Fruit fly (Drosophila melanogaster) whole organism, embryonic: ENCODE results near the gene CG15641.

Experiments
- Bteb2 ChIP-seq: fragments of 200-800 bp; sonication (Bioruptor generic); optimal IDR thresholded peaks from 2 replicates; lab custom pipeline; 2016; ENCODE audit warnings: missing biosample characterization, missing genetic modification characterization
- CG10274 ChIP-seq: fragments of 200-800 bp; sonication (Bioruptor generic); optimal IDR thresholded peaks from 3 replicates; lab custom pipeline; 2017; ENCODE audit warnings: missing biosample characterization, mild to moderate bottlenecking, missing genetic modification characterization
- CG11456 ChIP-seq: fragments of 200-800 bp; sonication (Bioruptor generic); IDR thresholded peaks from 3 replicates; pipeline ENCODE4 v1.3.6; 2022; ENCODE audit warnings: missing biosample characterization, missing genetic modification characterization
- CG12155 ChIP-seq: fragments of 200-800 bp; sonication (Bioruptor generic); optimal IDR thresholded peaks from 3 replicates; lab custom pipeline; 2016; ENCODE audit warnings: missing biosample characterization, missing genetic modification characterization
- CG12744 ChIP-seq: fragments of 200-800 bp; sonication (Bioruptor generic); optimal IDR thresholded peaks from 2 replicates; lab custom pipeline; 2016; ENCODE audit warnings: missing biosample characterization, missing genetic modification characterization
- CG13424 ChIP-seq: fragments of 200-800 bp; sonication (Bioruptor generic); optimal IDR thresholded peaks from 2 replicates; lab custom pipeline; 2019; ENCODE audit warnings: missing biosample characterization, mild to moderate bottlenecking, missing genetic modification characterization, moderate library complexity
- CG13894 ChIP-seq: fragments of 200-800 bp; sonication (Bioruptor generic); optimal IDR thresholded peaks from 3 replicates; lab custom pipeline; 2018; ENCODE audit warnings: missing biosample characterization, mild to moderate bottlenecking, missing genetic modification characterization, moderate library complexity
- CG14441 ChIP-seq: fragments of 200-800 bp; sonication (Bioruptor generic); IDR thresholded peaks from 2 replicates; pipeline ENCODE4 v1.3.6; 2022; ENCODE audit warnings: missing biosample characterization, missing genetic modification characterization
- CG14860 ChIP-seq: fragments of 200-800 bp; sonication (Bioruptor generic); IDR thresholded peaks from 3 replicates; pipeline ENCODE4 v1.3.6; 2022; ENCODE audit warnings: missing biosample characterization, missing genetic modification characterization; ENCODE audit not compliant: partially characterized antibody
- CG14965 ChIP-seq: fragments of 200-800 bp; sonication (Bioruptor generic); optimal IDR thresholded peaks from 2 replicates; lab custom pipeline; 2016; ENCODE audit warnings: missing biosample characterization, missing genetic modification characterization, borderline replicate concordance
- CG15011 ChIP-seq: fragments of 200-800 bp; sonication (Bioruptor generic); optimal IDR thresholded peaks from 3 replicates; lab custom pipeline; 2018; ENCODE audit warnings: missing biosample characterization, mild to moderate bottlenecking, missing genetic modification characterization
- CG15514 ChIP-seq: fragments of 200-800 bp; sonication (Bioruptor generic); optimal IDR thresholded peaks from 3 replicates; lab custom pipeline; 2017; ENCODE audit warnings: missing biosample characterization, missing genetic modification characterization, mild to moderate bottlenecking, moderate library complexity, missing genetic modification reagents
- CG15601 ChIP-seq: fragments of 200-800 bp; sonication (Bioruptor generic); optimal IDR thresholded peaks from 3 replicates; lab custom pipeline; 2019; ENCODE audit warnings: missing biosample characterization, mild to moderate bottlenecking, missing genetic modification characterization, moderate library complexity
- CG15696 ChIP-seq: fragments of 200-800 bp; sonication (Bioruptor generic); optimal IDR thresholded peaks from 2 replicates; lab custom pipeline; 2019; ENCODE audit warnings: missing biosample characterization, mild to moderate bottlenecking, missing genetic modification characterization, moderate library complexity
- CG1647 ChIP-seq: fragments of 200-800 bp; sonication (Bioruptor generic); optimal IDR thresholded peaks from 3 replicates; lab custom pipeline; 2016; ENCODE audit warnings: missing biosample characterization, missing genetic modification characterization
- CG17328 ChIP-seq: fragments of 200-800 bp; sonication (Bioruptor generic); IDR thresholded peaks from 2 replicates; pipeline ENCODE4 v1.3.6; 2022; ENCODE audit warnings: missing biosample characterization, missing genetic modification characterization
- CG17829 ChIP-seq: fragments of 200-800 bp; optimal IDR thresholded peaks from 2 replicates; lab custom pipeline; 2019; ENCODE audit warnings: missing biosample characterization, mild to moderate bottlenecking, missing genetic modification characterization, moderate library complexity
- CG17912 ChIP-seq: fragments of 200-800 bp; sonication (Bioruptor generic); optimal IDR thresholded peaks from 2 replicates; lab custom pipeline; 2018; ENCODE audit warnings: missing biosample characterization, mild to moderate bottlenecking, missing genetic modification characterization
- CG31388 ChIP-seq: fragments of 200-800 bp; sonication (Bioruptor generic); optimal IDR thresholded peaks from 2 replicates; lab custom pipeline; 2016; ENCODE audit warnings: missing biosample characterization, missing genetic modification characterization
- CG3163 ChIP-seq: fragments of 200-800 bp; sonication (Bioruptor generic); optimal IDR thresholded peaks from 3 replicates; lab custom pipeline; 2016; ENCODE audit warnings: missing biosample characterization, missing genetic modification characterization
- CG34422 ChIP-seq: fragments of 200-800 bp; sonication (Bioruptor generic); IDR thresholded peaks from 3 replicates; pipeline ENCODE4 v1.3.6; 2022; ENCODE audit warnings: missing biosample characterization, missing genetic modification characterization
- CG4360 ChIP-seq: fragments of 200-800 bp; sonication (Bioruptor generic); IDR thresholded peaks from 2 replicates; pipeline ENCODE4 v1.3.6; 2022; ENCODE audit warnings: missing biosample characterization, missing genetic modification characterization
- CG6765 ChIP-seq: fragments of 200-800 bp; sonication (Bioruptor generic); optimal IDR thresholded peaks from 3 replicates; lab custom pipeline; 2017; ENCODE audit warnings: missing biosample characterization, mild to moderate bottlenecking, missing genetic modification characterization
- CG6854 ChIP-seq: fragments of 200-800 bp; sonication (Bioruptor generic); optimal IDR thresholded peaks from 3 replicates; lab custom pipeline; 2017; ENCODE audit warnings: missing biosample characterization, mild to moderate bottlenecking, missing genetic modification characterization
- CG7271 ChIP-seq: fragments of 200-800 bp; sonication (Bioruptor generic); optimal IDR thresholded peaks from 2 replicates; lab custom pipeline; 2018; ENCODE audit warnings: missing biosample characterization, mild to moderate bottlenecking, missing genetic modification characterization, moderate library complexity
- CG8478 ChIP-seq: fragments of >200 bp; optimal IDR thresholded peaks from 2 replicates; lab custom pipeline; 2018
- CG9215 ChIP-seq: fragments of 200-800 bp; sonication (Bioruptor generic); IDR thresholded peaks from 2 replicates; pipeline ENCODE4 v1.3.6; 2022; ENCODE audit warnings: missing biosample characterization, missing genetic modification characterization
- HHEX ChIP-seq: fragments of 200-800 bp; sonication (Bioruptor generic); optimal IDR thresholded peaks from 3 replicates; lab custom pipeline; 2017; ENCODE audit warnings: missing biosample characterization, mild to moderate bottlenecking, missing genetic modification characterization, missing genetic modification reagents
- Opbp ChIP-seq: fragments of 200-800 bp; sonication (Bioruptor generic); IDR thresholded peaks from 3 replicates; pipeline ENCODE4 v1.3.6; 2022; ENCODE audit warnings: missing biosample characterization, missing genetic modification characterization; ENCODE audit not compliant: partially characterized antibody
- Poxn ChIP-seq: fragments of 200-800 bp; sonication (Bioruptor generic); IDR thresholded peaks from 2 replicates; pipeline ENCODE4 v1.3.6; 2022; ENCODE audit warnings: missing biosample characterization, missing genetic modification characterization
- Sox100B ChIP-seq: fragments of 200-800 bp; sonication (Bioruptor generic); optimal IDR thresholded peaks from 3 replicates; lab custom pipeline; 2018; ENCODE audit warnings: missing biosample characterization, mild to moderate bottlenecking, missing genetic modification characterization
- Tbp ChIP-seq: fragments of >200 bp; optimal IDR thresholded peaks from 2 replicates; lab custom pipeline; 2018; ENCODE audit warnings: missing biosample characterization, missing genetic modification characterization
- ara ChIP-seq: fragments of 200-800 bp; sonication (Bioruptor generic); IDR thresholded peaks from 2 replicates; pipeline ENCODE4 v1.3.6; 2022; ENCODE audit warnings: missing biosample characterization, missing genetic modification characterization
- cas ChIP-seq: fragments of 200-800 bp; sonication (Bioruptor generic); IDR thresholded peaks from 2 replicates; pipeline ENCODE4 v1.3.6; 2022; ENCODE audit warnings: missing biosample characterization, missing genetic modification characterization
- caup ChIP-seq: fragments of 200-800 bp; sonication (Bioruptor generic); optimal IDR thresholded peaks from 3 replicates; lab custom pipeline; 2017; ENCODE audit warnings: missing biosample characterization, mild to moderate bottlenecking, missing genetic modification characterization, moderate library complexity; ENCODE audit not compliant: severe bottlenecking
- chinmo ChIP-seq: fragments of 200-800 bp; sonication (Bioruptor generic); IDR thresholded peaks from 4 replicates; pipeline ENCODE4 v1.3.6; 2022; ENCODE audit warnings: missing biosample characterization, missing genetic modification characterization; ENCODE audit not compliant: partially characterized antibody
- disco-r ChIP-seq: fragments of 200-800 bp; sonication (Bioruptor generic); optimal IDR thresholded peaks from 2 replicates; lab custom pipeline; 2016; ENCODE audit warnings: missing biosample characterization, missing genetic modification characterization
- emc ChIP-seq: fragments of 200-800 bp; sonication (Bioruptor generic); optimal IDR thresholded peaks from 2 replicates; lab custom pipeline; 2016; ENCODE audit warnings: missing biosample characterization, missing genetic modification characterization
- eve ChIP-seq, 2 experiments: fragments of >200 bp; optimal IDR thresholded peaks; 2 replicates each; lab custom pipeline; 2017; ENCODE audit warnings: missing biosample characterization in 2 of 2, missing genetic modification characterization in 2 of 2
- gfzf ChIP-seq: fragments of 200-800 bp; sonication (Bioruptor generic); optimal IDR thresholded peaks from 2 replicates; lab custom pipeline; 2016; ENCODE audit warnings: missing biosample characterization, mild to moderate bottlenecking, missing genetic modification characterization, moderate library complexity
- gt ChIP-seq: fragments of 200-800 bp; sonication (Bioruptor generic); IDR thresholded peaks from 2 replicates; pipeline ENCODE4 v1.3.6; 2022; ENCODE audit warnings: missing biosample characterization, missing genetic modification characterization
- insv ChIP-seq, 2 experiments: fragments of 200-800 bp; sonication (Bioruptor generic); optimal IDR thresholded peaks; 3 replicates each; lab custom pipeline; 2016 to 2018; ENCODE audit warnings: missing biosample characterization in 2 of 2, missing genetic modification characterization in 2 of 2
- jing ChIP-seq: fragments of 200-800 bp; sonication (Bioruptor generic); optimal IDR thresholded peaks from 2 replicates; lab custom pipeline; 2018; ENCODE audit warnings: missing biosample characterization, mild to moderate bottlenecking, missing genetic modification characterization
- lilli ChIP-seq: fragments of 200-800 bp; sonication (Bioruptor generic); optimal IDR thresholded peaks from 3 replicates; lab custom pipeline; 2016; ENCODE audit warnings: missing biosample characterization, missing genetic modification characterization
- lov ChIP-seq, 2 experiments: fragments of 200-800 bp in 1 of 2; fragments of >200 bp in 1 of 2; sonication (Bioruptor generic) in 1 of 2; IDR thresholded peaks in 1 of 2; optimal IDR thresholded peaks in 1 of 2; 2 replicates in 1 of 2; 3 replicates in 1 of 2; pipeline versions ENCODE4 v1.3.6 to Lab custom; 2017 to 2022; ENCODE audit warnings: missing biosample characterization in 1 of 2, missing genetic modification characterization in 1 of 2
- psq ChIP-seq: fragments of 200-800 bp; sonication (Bioruptor generic); optimal IDR thresholded peaks from 2 replicates; lab custom pipeline; 2017; ENCODE audit warnings: missing biosample characterization, missing genetic modification characterization
- ranshi ChIP-seq: fragments of 200-800 bp; sonication (Bioruptor generic); IDR thresholded peaks from 2 replicates; pipeline ENCODE4 v1.3.6; 2022; ENCODE audit warnings: missing biosample characterization, missing genetic modification characterization
- slbo ChIP-seq: fragments of 200-800 bp; sonication (Bioruptor generic); IDR thresholded peaks from 2 replicates; pipeline ENCODE4 v1.3.6; 2022; ENCODE audit warnings: missing biosample characterization, missing genetic modification characterization
- ttk ChIP-seq: fragments of 200-800 bp; sonication (Bioruptor generic); IDR thresholded peaks from 2 replicates; pipeline ENCODE4 v2.1.2; 2022; ENCODE audit warnings: missing biosample characterization, missing genetic modification characterization
- unc-4 ChIP-seq: fragments of 200-800 bp; sonication (Bioruptor generic); IDR thresholded peaks from 2 replicates; pipeline ENCODE4 v1.3.6; 2022; ENCODE audit warnings: missing biosample characterization, missing genetic modification characterization; ENCODE audit not compliant: partially characterized antibody
- zen2 ChIP-seq: fragments of 200-800 bp; sonication (Bioruptor generic); IDR thresholded peaks from 3 replicates; pipeline ENCODE4 v1.3.6; 2022; ENCODE audit warnings: missing biosample characterization, missing genetic modification characterization; ENCODE audit not compliant: partially characterized antibody

The CG15641 gene

DNA sequence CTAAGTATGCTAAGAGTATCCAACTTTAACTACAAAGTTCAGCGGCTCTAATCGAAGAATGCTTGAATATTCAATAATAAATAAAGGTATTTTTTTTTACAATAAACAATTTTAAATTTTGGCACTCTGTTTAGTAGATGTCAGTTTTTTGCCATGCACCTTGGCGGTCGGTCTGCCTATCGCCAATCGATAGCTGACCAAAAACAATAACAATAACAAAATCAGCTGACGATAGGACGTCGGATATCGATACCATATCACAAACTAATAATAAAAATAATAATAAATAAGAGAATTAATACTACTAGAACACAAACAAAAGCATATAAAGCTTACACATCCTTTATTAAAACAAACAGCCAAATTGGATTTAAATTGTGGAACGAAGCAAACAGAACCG, 19.0 kb downstream of the CG15641 start, which contains the start of gene Gmap (continued):
- peak; percentile 80; the same call in 2 of the 3 replicates for TF ChIP-seq Opbp
- no peak for TF ChIP-seq CG34422 (GFP tag; lab: Robert Waterston, UW)
- no peak for TF ChIP-seq ara (GFP tag; lab: Robert Waterston, UW)
- TF ChIP-seq gfzf (GFP tag; lab: Kevin White, UChicago): no peak
- TF ChIP-seq CG17328 (GFP tag; lab: Robert Waterston, UW): no peak
- TF ChIP-seq CG13424 (tag; lab: Kevin White, UChicago): no peak
- TF ChIP-seq emc (GFP tag; lab: Kevin White, UChicago): no peak
- no peak for TF ChIP-seq CG31388 (GFP tag; lab: Kevin White, UChicago)
- peak; percentile 71 for TF ChIP-seq unc-4 (GFP tag; lab: Robert Waterston, UW)
- no peak for TF ChIP-seq CG17912 (GFP tag; lab: Kevin White, UChicago)
- TF ChIP-seq caup: no peak
- no peak for TF ChIP-seq gt
- no peak for TF ChIP-seq psq (GFP tag; lab: Kevin White, UChicago)
- TF ChIP-seq Sox100B (GFP tag; lab: Kevin White, UChicago): no peak
- TF ChIP-seq CG11456 (GFP tag; lab: Robert Waterston, UW): no peak
- TF ChIP-seq CG17829 (tag; lab: Kevin White, UChicago): no peak
- no peak for TF ChIP-seq insv (GFP tag; optimal IDR thresholded peaks at IDR 0.05; lab: Kevin White, UChicago)
- no peak for TF ChIP-seq CG1647
- no peak for TF ChIP-seq Tbp (GFP tag; lab: Kevin White, UChicago)
- no peak for TF ChIP-seq CG4360 (GFP tag; lab: Robert Waterston, UW)
- TF ChIP-seq Poxn (GFP tag; lab: Robert Waterston, UW): no peak
- TF ChIP-seq CG12744: no peak
- no peak for TF ChIP-seq CG8478 (lab: Kevin White, UChicago)
- no peak for TF ChIP-seq ranshi
- TF ChIP-seq CG14441 (GFP tag; lab: Robert Waterston, UW): no peak
- no peak for TF ChIP-seq disco-r (GFP tag; lab: Kevin White, UChicago)
- no peak for TF ChIP-seq CG15011 (GFP tag; lab: Kevin White, UChicago)
- no peak for TF ChIP-seq eve (GFP tag; optimal IDR thresholded peaks at IDR 0.05; lab: Kevin White, UChicago)
- no peak for TF ChIP-seq CG6854 (GFP tag; lab: Kevin White, UChicago)
- no peak for TF ChIP-seq slbo
- TF ChIP-seq CG14860 (GFP tag; lab: Robert Waterston, UW): peak; percentile 87
- TF ChIP-seq zen2 (GFP tag; lab: Robert Waterston, UW): peak; percentile 78
- TF ChIP-seq cas (GFP tag; lab: Robert Waterston, UW): no peak
- TF ChIP-seq CG10274 (GFP tag; lab: Kevin White, UChicago): no peak
- no peak for TF ChIP-seq lilli
- TF ChIP-seq jing: no peak
- no peak for TF ChIP-seq HHEX (GFP tag; lab: Kevin White, UChicago)
- TF ChIP-seq CG6765 (GFP tag; lab: Kevin White, UChicago): no peak
- TF ChIP-seq chinmo (GFP tag; lab: Robert Waterston, UW): 0 out of 4 replicates have a peak, but pooled peaks have one; percentile 58
- TF ChIP-seq CG14965 (GFP tag; lab: Kevin White, UChicago): no peak
- no peak for TF ChIP-seq lov (optimal IDR thresholded peaks at IDR 0.05; lab: Kevin White, UChicago)
- no peak for TF ChIP-seq lov (GFP tag; IDR thresholded peaks at IDR 0.05; lab: Robert Waterston, UW)
- peak; percentile 65 for TF ChIP-seq CG15514 (GFP tag; lab: Kevin White, UChicago)
- TF ChIP-seq CG13894 (tag; lab: Kevin White, UChicago): no peak
- TF ChIP-seq ttk (GFP tag; lab: Robert Waterston, UW): no peak
- no peak for TF ChIP-seq CG12155 (GFP tag; lab: Kevin White, UChicago)
- TF ChIP-seq Bteb2 (GFP tag; lab: Kevin White, UChicago): no peak
- TF ChIP-seq CG15601: no peak
- TF ChIP-seq CG7271 (tag; lab: Kevin White, UChicago): no peak
- TF ChIP-seq CG9215 (GFP tag; lab: Robert Waterston, UW): no peak
- no peak for TF ChIP-seq CG3163 (GFP tag; lab: Kevin White, UChicago)
- TF ChIP-seq CG15696: no peak
